Fruit fly (Drosophila melanogaster) whole organism, embryonic: ENCODE data around the gene CG33643.
A peak's percentile ranks its signal among the peaks of the same experiment; 100 is the strongest.

ENCODE experiments used
- Asciz ChIP-seq: fragments of 200-800 bp; sonication (Bioruptor generic); optimal IDR thresholded peaks from 2 replicates; lab custom pipeline; 2017; ENCODE audit warnings: missing biosample characterization, mild to moderate bottlenecking, missing genetic modification characterization, missing genetic modification reagents
- CG10267 ChIP-seq: fragments of 200-800 bp; sonication (Bioruptor generic); optimal IDR thresholded peaks from 2 replicates; lab custom pipeline; 2018; ENCODE audit warnings: missing biosample characterization, mild to moderate bottlenecking, missing genetic modification characterization, moderate library complexity
- CG10431 ChIP-seq: fragments of 200-800 bp; sonication (Bioruptor generic); optimal IDR thresholded peaks from 3 replicates; lab custom pipeline; 2018; ENCODE audit warnings: missing biosample characterization, mild to moderate bottlenecking, missing genetic modification characterization
- CG12104 ChIP-seq: fragments of 200-800 bp; sonication (Bioruptor generic); optimal IDR thresholded peaks from 3 replicates; lab custom pipeline; 2016; ENCODE audit warnings: missing biosample characterization, missing genetic modification characterization
- CG13775 ChIP-seq: fragments of 200-800 bp; sonication (Bioruptor generic); optimal IDR thresholded peaks from 3 replicates; lab custom pipeline; 2017; ENCODE audit warnings: missing biosample characterization, mild to moderate bottlenecking, missing genetic modification characterization
- CG14014 ChIP-seq: fragments of 200-800 bp; sonication (Bioruptor generic); IDR thresholded peaks from 2 replicates; pipeline ENCODE4 v1.3.6; 2022; ENCODE audit warnings: missing biosample characterization, missing genetic modification characterization
- CG14710 ChIP-seq: fragments of 200-800 bp; sonication (Bioruptor generic); optimal IDR thresholded peaks from 3 replicates; lab custom pipeline; 2019; ENCODE audit warnings: missing biosample characterization, mild to moderate bottlenecking, missing genetic modification characterization, moderate library complexity
- CG14965 ChIP-seq: fragments of 200-800 bp; sonication (Bioruptor generic); optimal IDR thresholded peaks from 2 replicates; lab custom pipeline; 2016; ENCODE audit warnings: missing biosample characterization, missing genetic modification characterization, borderline replicate concordance
- CG17361 ChIP-seq: fragments of 200-800 bp; sonication (Bioruptor generic); IDR thresholded peaks from 3 replicates; pipeline ENCODE4 v1.3.6; 2022; ENCODE audit warnings: missing biosample characterization, missing genetic modification characterization
- CG17385 ChIP-seq: fragments of 200-800 bp; sonication (Bioruptor generic); optimal IDR thresholded peaks from 3 replicates; lab custom pipeline; 2018; ENCODE audit warnings: missing biosample characterization, mild to moderate bottlenecking, missing genetic modification characterization
- CG18011 ChIP-seq: fragments of 200-800 bp; sonication (Bioruptor generic); optimal IDR thresholded peaks from 2 replicates; lab custom pipeline; 2017; ENCODE audit warnings: missing biosample characterization, missing genetic modification characterization, mild to moderate bottlenecking, moderate library complexity, missing genotype
- CG18262 ChIP-seq: fragments of 200-800 bp; optimal IDR thresholded peaks from 3 replicates; lab custom pipeline; 2019; ENCODE audit warnings: missing biosample characterization, mild to moderate bottlenecking, missing genetic modification characterization, moderate library complexity
- CG18764 ChIP-seq: fragments of 200-800 bp; sonication (Bioruptor generic); optimal IDR thresholded peaks from 3 replicates; lab custom pipeline; 2016; ENCODE audit warnings: missing biosample characterization, missing genetic modification characterization
- CG2875 ChIP-seq: fragments of 200-800 bp; sonication (Bioruptor generic); optimal IDR thresholded peaks from 2 replicates; lab custom pipeline; 2017; ENCODE audit warnings: missing biosample characterization, mild to moderate bottlenecking, missing genetic modification characterization, missing genetic modification reagents
- CG32767 ChIP-seq: fragments of 200-800 bp; sonication (Bioruptor generic); IDR thresholded peaks from 2 replicates; pipeline ENCODE4 v1.3.6; 2022; ENCODE audit warnings: missing biosample characterization, missing genetic modification characterization
- CG32772 ChIP-seq: fragments of 200-800 bp; sonication (Bioruptor generic); IDR thresholded peaks from 2 replicates; pipeline ENCODE4 v1.3.6; 2022; ENCODE audit warnings: missing biosample characterization, missing genetic modification characterization
- CG3281 ChIP-seq: fragments of 200-800 bp; sonication (Bioruptor generic); optimal IDR thresholded peaks from 3 replicates; lab custom pipeline; 2017; ENCODE audit warnings: missing biosample characterization, mild to moderate bottlenecking, missing genetic modification characterization
- CG33557 ChIP-seq: fragments of 200-800 bp; sonication (Bioruptor generic); optimal IDR thresholded peaks from 2 replicates; lab custom pipeline; 2019; ENCODE audit warnings: missing biosample characterization, mild to moderate bottlenecking, missing genetic modification characterization, moderate library complexity
- CG3407 ChIP-seq: fragments of 200-800 bp; sonication (Bioruptor generic); optimal IDR thresholded peaks from 2 replicates; lab custom pipeline; 2018; ENCODE audit warnings: missing biosample characterization, mild to moderate bottlenecking, missing genetic modification characterization
- CG3838 ChIP-seq: fragments of 200-800 bp; sonication (Bioruptor generic); optimal IDR thresholded peaks from 3 replicates; lab custom pipeline; 2016; ENCODE audit warnings: missing biosample characterization, missing genetic modification characterization
- CG4424 ChIP-seq: fragments of 200-800 bp; sonication (Bioruptor generic); optimal IDR thresholded peaks from 3 replicates; lab custom pipeline; 2016; ENCODE audit warnings: missing biosample characterization, missing genetic modification characterization
- CG5953 ChIP-seq: fragments of 200-800 bp; sonication (Bioruptor generic); IDR thresholded peaks from 2 replicates; pipeline ENCODE4 v1.3.6; 2022; ENCODE audit warnings: missing biosample characterization, missing genetic modification characterization
- CG6175 ChIP-seq: fragments of 200-800 bp; sonication (Bioruptor generic); IDR thresholded peaks from 3 replicates; pipeline ENCODE4 v1.3.6; 2022; ENCODE audit warnings: missing biosample characterization, missing genetic modification characterization
- CG6683 ChIP-seq: fragments of 200-800 bp; sonication (Bioruptor generic); optimal IDR thresholded peaks from 2 replicates; lab custom pipeline; 2017; ENCODE audit warnings: missing biosample characterization, mild to moderate bottlenecking, missing genetic modification characterization, missing genetic modification reagents
- CG6689 ChIP-seq: fragments of 200-800 bp; sonication (Bioruptor generic); IDR thresholded peaks from 2 replicates; pipeline ENCODE4 v1.3.6; 2022; ENCODE audit warnings: missing biosample characterization, missing genetic modification characterization
- CG7357 ChIP-seq: fragments of 200-800 bp; sonication (Bioruptor generic); IDR thresholded peaks from 3 replicates; pipeline ENCODE4 v1.3.6; 2022; ENCODE audit warnings: missing biosample characterization, missing genetic modification characterization
- CG7745 ChIP-seq: fragments of 200-800 bp; sonication (Bioruptor generic); optimal IDR thresholded peaks from 2 replicates; lab custom pipeline; 2018; ENCODE audit warnings: missing biosample characterization, mild to moderate bottlenecking, missing genetic modification characterization, moderate library complexity
- CG7839 ChIP-seq: fragments of 200-800 bp; sonication (Bioruptor generic); optimal IDR thresholded peaks from 3 replicates; lab custom pipeline; 2018; ENCODE audit warnings: missing biosample characterization, mild to moderate bottlenecking, missing genetic modification characterization, moderate library complexity
- CkIIα-i1 ChIP-seq: fragments of 200-800 bp; sonication (Bioruptor generic); IDR thresholded peaks from 2 replicates; pipeline ENCODE4 v1.3.6; 2022; ENCODE audit warnings: missing biosample characterization, missing genetic modification characterization
- CoRest ChIP-seq: fragments of 200-800 bp; sonication (Bioruptor generic); optimal IDR thresholded peaks from 3 replicates; lab custom pipeline; 2018; ENCODE audit warnings: missing biosample characterization, mild to moderate bottlenecking, missing genetic modification characterization, moderate library complexity
- Fer2 ChIP-seq: fragments of 200-800 bp; sonication (Bioruptor generic); optimal IDR thresholded peaks from 2 replicates; lab custom pipeline; 2018; ENCODE audit warnings: missing biosample characterization, mild to moderate bottlenecking, missing genetic modification characterization, moderate library complexity
- Hr51 ChIP-seq, 2 experiments: fragments of 200-800 bp; sonication (Bioruptor generic); optimal IDR thresholded peaks; 2 replicates in 1 of 2; 3 replicates in 1 of 2; lab custom pipeline; 2016 to 2018; ENCODE audit warnings: missing biosample characterization in 2 of 2, missing genetic modification characterization in 2 of 2, mild to moderate bottlenecking in 1 of 2, moderate library complexity in 1 of 2
- Lim3 ChIP-seq: fragments of 200-800 bp; sonication (Bioruptor generic); IDR thresholded peaks from 2 replicates; pipeline ENCODE4 v1.3.6; 2022; ENCODE audit warnings: missing biosample characterization, missing genetic modification characterization
- Mes4 ChIP-seq: fragments of 200-800 bp; sonication (Bioruptor generic); optimal IDR thresholded peaks from 2 replicates; lab custom pipeline; 2016; ENCODE audit warnings: missing biosample characterization, missing genetic modification characterization
- PHDP ChIP-seq: fragments of 200-800 bp; sonication (Bioruptor generic); optimal IDR thresholded peaks from 3 replicates; lab custom pipeline; 2018; ENCODE audit warnings: missing biosample characterization, mild to moderate bottlenecking, missing genetic modification characterization, moderate library complexity
- Sox100B ChIP-seq: fragments of 200-800 bp; sonication (Bioruptor generic); optimal IDR thresholded peaks from 3 replicates; lab custom pipeline; 2018; ENCODE audit warnings: missing biosample characterization, mild to moderate bottlenecking, missing genetic modification characterization
- ac ChIP-seq: fragments of 200-800 bp; sonication (Bioruptor generic); optimal IDR thresholded peaks from 3 replicates; lab custom pipeline; 2017; ENCODE audit warnings: missing biosample characterization, mild to moderate bottlenecking, missing genetic modification characterization
- ci ChIP-seq: fragments of 200-800 bp; sonication (Bioruptor generic); IDR thresholded peaks from 3 replicates; pipeline ENCODE4 v1.3.6; 2022; ENCODE audit warnings: missing biosample characterization, missing genetic modification characterization
- ind ChIP-seq: fragments of 200-800 bp; sonication (Bioruptor generic); optimal IDR thresholded peaks from 3 replicates; lab custom pipeline; 2016; ENCODE audit warnings: missing biosample characterization, missing genetic modification characterization
- jigr1 ChIP-seq: fragments of 200-800 bp; sonication (Bioruptor generic); IDR thresholded peaks from 3 replicates; pipeline ENCODE4 v1.3.6; 2022; ENCODE audit warnings: missing biosample characterization, missing genetic modification characterization
- lab ChIP-seq: fragments of 200-800 bp; sonication (Bioruptor generic); optimal IDR thresholded peaks from 3 replicates; lab custom pipeline; 2017; ENCODE audit warnings: missing biosample characterization, missing genetic modification characterization, mild to moderate bottlenecking, moderate library complexity, missing genetic modification reagents
- lola ChIP-seq, 3 experiments: fragments of >200 bp in 2 of 3; fragments of 200-800 bp in 1 of 3; sonication (Bioruptor generic) in 1 of 3; optimal IDR thresholded peaks; 2 replicates each; lab custom pipeline; 2017 to 2019; ENCODE audit warnings: missing biosample characterization in 3 of 3, missing genetic modification characterization in 3 of 3, mild to moderate bottlenecking in 1 of 3, moderate library complexity in 1 of 3
- nerfin-1 ChIP-seq: fragments of 200-800 bp; sonication (Bioruptor generic); optimal IDR thresholded peaks from 3 replicates; lab custom pipeline; 2019; ENCODE audit warnings: missing biosample characterization, mild to moderate bottlenecking, missing genetic modification characterization, moderate library complexity
- row ChIP-seq: fragments of 200-800 bp; sonication (Bioruptor generic); IDR thresholded peaks from 3 replicates; pipeline ENCODE4 v1.3.6; 2022; ENCODE audit warnings: missing biosample characterization, missing genetic modification characterization
- sc ChIP-seq, 3 experiments: fragments of >200 bp in 2 of 3; fragments of 200-800 bp in 1 of 3; sonication (Bioruptor generic) in 1 of 3; optimal IDR thresholded peaks; 2 replicates in 2 of 3; 3 replicates in 1 of 3; lab custom pipeline; 2017; ENCODE audit warnings: mild to moderate bottlenecking in 1 of 3, missing biosample characterization in 1 of 3, missing genetic modification characterization in 1 of 3, missing genetic modification reagents in 1 of 3
- slp2 ChIP-seq: fragments of 200-800 bp; sonication (Bioruptor generic); optimal IDR thresholded peaks from 2 replicates; lab custom pipeline; 2016; ENCODE audit warnings: missing biosample characterization, missing genetic modification characterization
- tap ChIP-seq: fragments of 200-800 bp; optimal IDR thresholded peaks from 3 replicates; lab custom pipeline; 2019; ENCODE audit warnings: missing biosample characterization, mild to moderate bottlenecking, missing genetic modification characterization, moderate library complexity
- twi ChIP-seq: fragments of 200-800 bp; optimal IDR thresholded peaks from 2 replicates; lab custom pipeline; 2019; ENCODE audit warnings: missing biosample characterization, mild to moderate bottlenecking, missing genetic modification characterization, moderate library complexity

The CG33643 gene

DNA sequence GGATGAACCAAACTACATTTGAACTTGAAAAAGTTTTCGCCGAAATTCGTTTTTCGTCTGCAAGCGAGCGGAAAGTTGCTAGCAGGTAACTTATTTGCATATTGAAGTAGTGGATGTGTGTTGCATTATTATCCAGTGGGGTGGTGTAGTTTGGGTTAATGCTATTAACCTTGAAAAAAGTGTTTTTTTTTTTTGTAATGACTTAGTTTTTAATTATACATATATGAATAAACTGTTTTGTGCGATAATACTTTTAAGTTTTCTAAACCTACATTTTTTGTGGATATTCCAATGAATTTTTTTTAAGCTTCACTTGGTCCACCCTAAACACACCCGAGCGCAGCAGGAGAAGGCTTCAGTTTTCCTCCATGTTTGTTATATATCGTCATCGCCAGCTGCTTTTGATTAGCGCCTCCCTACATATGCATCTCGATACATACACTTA, 40.1 kb downstream of the CG33643 start (continued):
- TF ChIP-seq CG10431 (GFP tag; lab: Kevin White, UChicago): no peak
- peak; percentile 40 for TF ChIP-seq lab (GFP tag; lab: Kevin White, UChicago)
- TF ChIP-seq CG14965 (GFP tag; lab: Kevin White, UChicago): no peak
- peak; percentile 4 for TF ChIP-seq ind (GFP tag; lab: Kevin White, UChicago)
- 0 out of 2 replicates have a peak, but pooled peaks have one; percentile 12 for TF ChIP-seq CG14014 (GFP tag; lab: Robert Waterston, UW)
- TF ChIP-seq nerfin-1 (tag; lab: Kevin White, UChicago): peak; percentile 37
- peak; percentile 54 for TF ChIP-seq CG14710 (tag; lab: Kevin White, UChicago)
- TF ChIP-seq Lim3 (GFP tag; lab: Robert Waterston, UW): no peak
- no peak for TF ChIP-seq CG3281
- peak; percentile 24 for TF ChIP-seq CG3407 (GFP tag; lab: Kevin White, UChicago)
- peak; percentile 35 for TF ChIP-seq CG7839 (tag; lab: Kevin White, UChicago)
- peak; percentile 61 for TF ChIP-seq CG18262
- 0 out of 2 replicates have a peak, but pooled peaks have one; percentile 9 for TF ChIP-seq CG32767
- TF ChIP-seq CG7745 (tag; lab: Kevin White, UChicago): no peak
- no peak for TF ChIP-seq jigr1 (GFP tag; lab: Robert Waterston, UW)
- peak; percentile 21 for TF ChIP-seq CG2875
- no peak for TF ChIP-seq Mes4 (GFP tag; lab: Kevin White, UChicago)
- TF ChIP-seq row (GFP tag; lab: Robert Waterston, UW): peak; percentile 34; the same call in 2 of the 3 replicates
- 0 out of 2 replicates have a peak, but pooled peaks have one; percentile 1 for TF ChIP-seq CG32772 (GFP tag; lab: Robert Waterston, UW)
- peak; percentile 30 for TF ChIP-seq CG33557 (GFP tag; lab: Kevin White, UChicago)
- TF ChIP-seq CoRest: peak; percentile 17
- TF ChIP-seq CG12104: peak; percentile 12
- no peak for TF ChIP-seq Fer2 (tag; lab: Kevin White, UChicago)
- TF ChIP-seq Hr51 (GFP tag; optimal IDR thresholded peaks at IDR 0.05; lab: Kevin White, UChicago): peak in 1 of 2 experiments; percentile 61
- no peak for TF ChIP-seq twi (tag; lab: Kevin White, UChicago)
- TF ChIP-seq Sox100B (GFP tag; lab: Kevin White, UChicago): peak; percentile 53
- no peak for TF ChIP-seq CG3838 (GFP tag; lab: Kevin White, UChicago)
- peak; percentile 75; the same call in 2 of the 3 replicates for TF ChIP-seq CG17361 (GFP tag; lab: Robert Waterston, UW)
- peak; percentile 20 for TF ChIP-seq CG17385
- no peak for TF ChIP-seq CG5953 (GFP tag; lab: Robert Waterston, UW)
- TF ChIP-seq CG7357 (GFP tag; lab: Robert Waterston, UW): 0 out of 3 replicates have a peak, but pooled peaks have one; percentile 28
- peak; percentile 39 for TF ChIP-seq Asciz (GFP tag; lab: Kevin White, UChicago)
- TF ChIP-seq slp2: no peak
- TF ChIP-seq CG18764 (GFP tag; lab: Kevin White, UChicago): no peak
- TF ChIP-seq lola (GFP tag; optimal IDR thresholded peaks at IDR 0.05; lab: Kevin White, UChicago): peak in 1 of 3 experiments; percentile 61
- no peak for TF ChIP-seq CkIIα-i1 (GFP tag; lab: Robert Waterston, UW)
- 0 out of 3 replicates have a peak, but pooled peaks have one; percentile 7 for TF ChIP-seq ci (GFP tag; lab: Robert Waterston, UW)
- TF ChIP-seq CG6689 (GFP tag; lab: Robert Waterston, UW): peak; percentile 64
- TF ChIP-seq CG6175 (GFP tag; lab: Robert Waterston, UW): no peak
- no peak for TF ChIP-seq CG6683 (GFP tag; lab: Kevin White, UChicago)
- TF ChIP-seq PHDP (tag; lab: Kevin White, UChicago): peak; percentile 43
- TF ChIP-seq CG13775 (GFP tag; lab: Kevin White, UChicago): peak; percentile 14
- no peak for TF ChIP-seq sc (optimal IDR thresholded peaks at IDR 0.05; lab: Kevin White, UChicago)
- peak; percentile 5 for TF ChIP-seq sc (GFP tag; optimal IDR thresholded peaks at IDR 0.05; lab: Kevin White, UChicago)
- no peak for TF ChIP-seq CG18011 (GFP tag; lab: Kevin White, UChicago)
- peak; percentile 34 for TF ChIP-seq CG10267 (tag; lab: Kevin White, UChicago)
- TF ChIP-seq ac: no peak
- peak; percentile 60 for TF ChIP-seq CG4424 (GFP tag; lab: Kevin White, UChicago)
- no peak for TF ChIP-seq tap (tag; lab: Kevin White, UChicago)
